Worm (Caenorhabditis elegans) whole organism, mixed stage, embryonic: ENCODE results near the gene lin-24.
A peak's percentile ranks its signal among the peaks of the same experiment; 100 is the strongest.

Experiments used
- bed-3 ChIP-seq: fragments of 200-800 bp; sonication (Bioruptor generic); optimal IDR thresholded peaks from 3 replicates; lab custom pipeline; 2018; ENCODE audit warnings: mild to moderate bottlenecking, missing genetic modification characterization, moderate library complexity, missing compliant biosample characterization
- ceh-39 ChIP-seq: fragments of 150-350 bp; optimal IDR thresholded peaks from 2 replicates; lab custom pipeline; 2014; ENCODE audit warnings: missing biosample characterization, missing genetic modification characterization
- ceh-43 ChIP-seq: fragments of 200-800 bp; sonication (Bioruptor generic); optimal IDR thresholded peaks from 2 replicates; lab custom pipeline; 2018; ENCODE audit warnings: mild to moderate bottlenecking, missing genetic modification characterization, moderate library complexity, missing compliant biosample characterization
- ces-1 ChIP-seq: fragments of 150-350 bp; optimal IDR thresholded peaks from 2 replicates; lab custom pipeline; 2014; ENCODE audit warnings: missing biosample characterization, missing genetic modification reagents, missing genetic modification characterization
- cnd-1 ChIP-seq: fragments of 200-800 bp; sonication (Bioruptor generic); optimal IDR thresholded peaks from 2 replicates; lab custom pipeline; 2018; ENCODE audit warnings: mild to moderate bottlenecking, missing genetic modification characterization, missing compliant biosample characterization
- elt-1 ChIP-seq: sonication (generic microtip); optimal IDR thresholded peaks from 2 replicates; lab custom pipeline; 2017; ENCODE audit warnings: missing genetic modification characterization, mild to moderate bottlenecking, missing compliant biosample characterization, antibody characterized with exemption, moderate library complexity, borderline replicate concordance; ENCODE audit not compliant: insufficient read depth
- elt-3 ChIP-seq: fragments of 150-350 bp; optimal IDR thresholded peaks from 2 replicates; lab custom pipeline; 2014; ENCODE audit warnings: missing biosample characterization, missing genetic modification characterization
- ham-2 ChIP-seq: fragments of 200-800 bp; sonication (Bioruptor generic); optimal IDR thresholded peaks from 2 replicates; lab custom pipeline; 2018; ENCODE audit warnings: mild to moderate bottlenecking, missing genetic modification characterization, missing compliant biosample characterization
- hlh-1 ChIP-seq: fragments of 150-350 bp; optimal IDR thresholded peaks from 2 replicates; lab custom pipeline; 2014; ENCODE audit warnings: missing biosample characterization, missing genetic modification reagents, missing genetic modification characterization
- lin-13 ChIP-seq: fragments of 150-350 bp; optimal IDR thresholded peaks from 2 replicates; lab custom pipeline; 2014; ENCODE audit warnings: missing biosample characterization, missing genetic modification characterization
- lin-32 ChIP-seq: fragments of 200-800 bp; sonication (Bioruptor generic); optimal IDR thresholded peaks from 2 replicates; lab custom pipeline; 2018; ENCODE audit warnings: mild to moderate bottlenecking, missing genetic modification characterization, missing compliant biosample characterization
- lsy-2 ChIP-seq: fragments of 150-350 bp; optimal IDR thresholded peaks from 2 replicates; lab custom pipeline; 2014; ENCODE audit warnings: missing biosample characterization, missing genetic modification characterization
- mab-5 ChIP-seq: fragments of 150-350 bp; optimal IDR thresholded peaks from 2 replicates; lab custom pipeline; 2014; ENCODE audit warnings: missing biosample characterization, missing genetic modification characterization
- mep-1 ChIP-seq: fragments of 150-350 bp; optimal IDR thresholded peaks from 2 replicates; lab custom pipeline; 2017; ENCODE audit warnings: missing biosample characterization, missing genetic modification reagents, missing genetic modification characterization, inconsistent platforms
- mls-2 ChIP-seq: sonication (generic microtip); optimal IDR thresholded peaks from 2 replicates; lab custom pipeline; 2016; ENCODE audit warnings: mild to moderate bottlenecking, missing genetic modification characterization, moderate library complexity, missing compliant biosample characterization
- nhr-12 ChIP-seq: fragments of 150-350 bp; optimal IDR thresholded peaks from 2 replicates; lab custom pipeline; 2014; ENCODE audit warnings: missing biosample characterization, missing genetic modification characterization
- nhr-2 ChIP-seq: fragments of 150-350 bp; optimal IDR thresholded peaks from 2 replicates; lab custom pipeline; 2014; ENCODE audit warnings: missing biosample characterization, missing genetic modification characterization
- nhr-237 ChIP-seq: fragments of 150-350 bp; optimal IDR thresholded peaks from 2 replicates; lab custom pipeline; 2014; ENCODE audit warnings: missing biosample characterization, missing genetic modification characterization
- nhr-76 ChIP-seq: sonication (generic microtip); optimal IDR thresholded peaks from 2 replicates; lab custom pipeline; 2017; ENCODE audit warnings: missing biosample characterization, missing genetic modification characterization
- pha-4 ChIP-seq: fragments of 150-350 bp; optimal IDR thresholded peaks from 2 replicates; lab custom pipeline; 2018; ENCODE audit warnings: missing biosample characterization, missing genetic modification reagents, missing genetic modification characterization
- sem-2 ChIP-seq: fragments of 200-800 bp; sonication (Bioruptor generic); optimal IDR thresholded peaks from 2 replicates; lab custom pipeline; 2018; ENCODE audit warnings: mild to moderate bottlenecking, missing genetic modification characterization, missing compliant biosample characterization
- snpc-4 ChIP-seq: fragments of 150-350 bp; optimal IDR thresholded peaks from 2 replicates; lab custom pipeline; 2014; ENCODE audit warnings: missing biosample characterization, missing genetic modification characterization
- tbx-8 ChIP-seq: fragments of 200-800 bp; sonication (Bioruptor generic); optimal IDR thresholded peaks from 2 replicates; lab custom pipeline; 2018; ENCODE audit warnings: mild to moderate bottlenecking, missing genetic modification characterization, moderate library complexity, missing compliant biosample characterization
- unc-120 ChIP-seq: sonication (generic microtip); optimal IDR thresholded peaks from 2 replicates; lab custom pipeline; 2017; ENCODE audit warnings: missing genetic modification characterization, missing compliant biosample characterization; ENCODE audit not compliant: poor library complexity, severe bottlenecking
- unc-39 ChIP-seq: fragments of 150-350 bp; optimal IDR thresholded peaks from 2 replicates; lab custom pipeline; 2014; ENCODE audit warnings: missing biosample characterization, missing genetic modification characterization
- unc-62 ChIP-seq: fragments of 150-350 bp; optimal IDR thresholded peaks from 2 replicates; lab custom pipeline; 2014; ENCODE audit warnings: missing biosample characterization, missing genetic modification reagents, missing genetic modification characterization
- zip-8 ChIP-seq: fragments of 150-350 bp; optimal IDR thresholded peaks from 2 replicates; lab custom pipeline; 2014; ENCODE audit warnings: missing biosample characterization, missing genetic modification characterization
- ztf-11 ChIP-seq: fragments of 150-350 bp; optimal IDR thresholded peaks from 2 replicates; lab custom pipeline; 2014; ENCODE audit warnings: missing biosample characterization, missing genetic modification characterization

Gene lin-24

DNA sequence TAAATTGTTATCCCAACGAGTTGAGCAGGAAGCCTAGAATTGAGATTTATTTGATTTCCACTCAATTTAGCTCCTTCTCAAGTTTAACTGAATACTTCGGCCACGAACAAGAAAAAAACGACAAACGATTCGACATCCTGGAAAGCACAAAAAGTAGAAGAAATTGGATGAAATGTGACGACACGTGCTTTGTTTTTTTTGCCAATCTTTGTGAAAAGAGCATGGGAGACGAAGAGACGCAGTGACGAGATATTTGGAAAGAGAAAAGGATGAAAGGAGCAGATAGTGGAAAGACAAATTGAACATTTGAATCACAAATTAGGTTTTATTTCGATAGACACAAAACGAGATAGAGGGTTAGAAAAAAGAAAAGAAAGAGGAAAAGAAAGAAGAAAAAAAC is 14.8 kb upstream of the lin-24 start:
- TF ChIP-seq ces-1 (GFP tag; lab: Kevin White, UChicago): peak; percentile 72
- TF ChIP-seq mep-1 (tag; lab: Kevin White, UChicago): no peak
- no peak for TF ChIP-seq bed-3 (GFP tag; lab: Kevin White, UChicago)
- no peak for TF ChIP-seq snpc-4 (tag; lab: Kevin White, UChicago)
- no peak for TF ChIP-seq nhr-76 (tag; lab: Kevin White, UChicago)
- TF ChIP-seq nhr-12 (tag; lab: Kevin White, UChicago): no peak

DNA sequence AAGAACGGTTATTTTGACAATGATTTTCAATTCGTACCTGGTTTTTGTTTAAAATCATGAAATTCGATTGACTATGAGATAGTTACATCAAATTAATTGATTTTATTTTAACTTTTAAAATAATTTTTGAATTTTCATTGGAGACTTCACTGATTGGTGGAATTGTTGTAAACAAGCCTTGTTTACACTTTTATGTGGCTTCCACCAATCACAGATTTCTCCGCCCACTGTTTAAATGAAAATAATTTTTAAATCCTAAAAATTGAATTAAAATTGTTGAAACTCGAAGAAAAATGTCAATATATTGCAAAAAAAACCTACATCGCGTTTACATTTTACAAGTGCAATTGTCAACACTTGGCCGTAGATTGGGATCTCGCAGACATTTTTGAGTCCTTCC is 8.8 kb upstream of the lin-24 start:
- TF ChIP-seq unc-39: no peak
- no peak for TF ChIP-seq ces-1 (GFP tag; lab: Kevin White, UChicago)
- TF ChIP-seq nhr-76 (tag; lab: Kevin White, UChicago): no peak
- no peak for TF ChIP-seq snpc-4 (tag; lab: Kevin White, UChicago)
- TF ChIP-seq mep-1 (tag; lab: Kevin White, UChicago): no peak
- no peak for TF ChIP-seq elt-3 (tag; lab: Kevin White, UChicago)
- TF ChIP-seq nhr-2 (tag; lab: Kevin White, UChicago): no peak
- no peak for TF ChIP-seq lsy-2 (tag; lab: Kevin White, UChicago)
- TF ChIP-seq nhr-12 (tag; lab: Kevin White, UChicago): no peak
- TF ChIP-seq elt-1 (tag; lab: Kevin White, UChicago): no peak
- TF ChIP-seq ham-2: no peak
- no peak for TF ChIP-seq mls-2 (tag; lab: Kevin White, UChicago)
- no peak for TF ChIP-seq zip-8 (tag; lab: Kevin White, UChicago)
- no peak for TF ChIP-seq mab-5 (tag; lab: Kevin White, UChicago)
- TF ChIP-seq ztf-11 (tag; lab: Kevin White, UChicago): no peak
- no peak for TF ChIP-seq bed-3 (GFP tag; lab: Kevin White, UChicago)
- no peak for TF ChIP-seq cnd-1 (tag; lab: Kevin White, UChicago)
- TF ChIP-seq unc-62 (GFP tag; lab: Kevin White, UChicago): no peak
- TF ChIP-seq lin-32 (GFP tag; lab: Kevin White, UChicago): no peak
- TF ChIP-seq lin-13 (tag; lab: Kevin White, UChicago): no peak

DNA sequence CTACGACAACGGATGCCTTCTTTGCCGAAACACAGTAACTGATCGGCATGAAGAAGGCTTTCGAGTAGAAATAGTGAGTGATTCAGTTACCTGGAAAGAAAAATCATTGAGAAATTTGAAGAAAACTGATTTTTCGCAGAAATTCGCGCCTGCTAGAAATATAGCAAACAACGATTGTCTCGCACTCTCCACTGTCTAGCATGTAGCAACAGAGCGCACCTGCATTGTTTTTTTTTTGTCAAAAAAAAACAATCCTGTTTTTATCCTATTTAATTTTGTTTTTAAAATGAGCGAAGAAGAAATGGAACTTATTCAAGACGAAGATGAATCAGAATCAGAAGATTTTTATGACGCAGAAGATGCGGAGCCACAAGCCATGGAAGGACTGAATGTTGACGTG is 8.2 kb upstream of the lin-24 start, which contains the start of the genes ddb-1 and M18.6:
Gene ddb-1 (minus strand): TSS at position 90 of the 400 bp plus-strand sequence.
Gene M18.6 (plus strand): TSS at position 235 of the 400 bp plus-strand sequence.
- TF ChIP-seq lsy-2 (tag; lab: Kevin White, UChicago) (peak; percentile 43), ham-2 (peak; percentile 18), mep-1 (tag; lab: Kevin White, UChicago) (peak; percentile 40), zip-8 (tag; lab: Kevin White, UChicago) (no peak), pha-4 (tag; lab: Kevin White, UChicago) (peak; percentile 44), sem-2 (GFP tag; lab: Kevin White, UChicago) (no peak), ces-1 (GFP tag; lab: Kevin White, UChicago) (peak; percentile 24), lin-32 (GFP tag; lab: Kevin White, UChicago) (no peak), tbx-8 (GFP tag; lab: Kevin White, UChicago) (no peak)
- TF ChIP-seq, all 35 proteins: peak for 5

DNA sequence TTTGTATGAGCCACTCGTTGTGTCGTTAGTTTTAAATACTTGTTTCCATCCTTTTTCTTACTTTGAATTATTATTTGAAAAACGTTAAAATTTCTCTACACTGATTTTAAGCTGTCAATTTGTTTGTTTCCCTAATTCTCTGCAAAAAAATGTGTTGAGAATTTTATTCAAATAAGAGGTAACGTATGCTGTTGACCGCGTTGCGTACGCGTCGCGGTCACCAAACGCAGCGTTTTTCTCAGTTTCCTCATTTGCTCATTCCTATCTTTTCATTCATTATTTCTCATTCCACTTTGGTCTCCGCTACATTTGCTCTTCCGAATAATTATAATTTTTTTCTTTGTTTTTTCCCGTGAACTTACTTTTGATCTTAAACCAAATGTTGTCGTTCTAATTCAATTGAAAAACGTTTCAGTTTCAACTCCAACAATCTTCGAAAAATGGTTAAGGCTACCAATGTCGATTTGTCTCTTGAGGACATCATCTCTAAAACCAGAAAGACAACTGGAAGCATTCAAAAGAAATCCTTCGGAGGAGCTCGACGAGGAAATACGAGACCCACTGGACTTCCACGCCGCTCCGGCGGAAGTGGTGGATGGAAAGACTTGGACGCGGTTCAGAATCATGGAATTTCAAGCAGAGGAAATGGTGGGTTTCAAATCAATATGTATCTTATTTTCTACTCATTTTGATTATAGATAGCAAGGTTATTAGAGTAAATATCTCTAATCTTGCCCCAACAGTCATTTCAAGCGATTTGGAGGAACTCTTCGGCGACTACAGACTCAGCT is 6.2 kb upstream of the lin-24 start, which contains the start of gene aly-3:
Gene aly-3 (plus strand): TSS at position 409 of the 791 bp plus-strand sequence.
- peak; percentile 53 for TF ChIP-seq ces-1 (GFP tag; lab: Kevin White, UChicago)
- TF ChIP-seq mep-1 (tag; lab: Kevin White, UChicago): peak; percentile 43
- TF ChIP-seq ceh-39 (tag; lab: Kevin White, UChicago): peak; percentile 49
- peak; percentile 57 for TF ChIP-seq unc-120 (tag; lab: Kevin White, UChicago)
- no peak for TF ChIP-seq nhr-237 (tag; lab: Kevin White, UChicago)
- no peak for TF ChIP-seq tbx-8 (GFP tag; lab: Kevin White, UChicago)

DNA sequence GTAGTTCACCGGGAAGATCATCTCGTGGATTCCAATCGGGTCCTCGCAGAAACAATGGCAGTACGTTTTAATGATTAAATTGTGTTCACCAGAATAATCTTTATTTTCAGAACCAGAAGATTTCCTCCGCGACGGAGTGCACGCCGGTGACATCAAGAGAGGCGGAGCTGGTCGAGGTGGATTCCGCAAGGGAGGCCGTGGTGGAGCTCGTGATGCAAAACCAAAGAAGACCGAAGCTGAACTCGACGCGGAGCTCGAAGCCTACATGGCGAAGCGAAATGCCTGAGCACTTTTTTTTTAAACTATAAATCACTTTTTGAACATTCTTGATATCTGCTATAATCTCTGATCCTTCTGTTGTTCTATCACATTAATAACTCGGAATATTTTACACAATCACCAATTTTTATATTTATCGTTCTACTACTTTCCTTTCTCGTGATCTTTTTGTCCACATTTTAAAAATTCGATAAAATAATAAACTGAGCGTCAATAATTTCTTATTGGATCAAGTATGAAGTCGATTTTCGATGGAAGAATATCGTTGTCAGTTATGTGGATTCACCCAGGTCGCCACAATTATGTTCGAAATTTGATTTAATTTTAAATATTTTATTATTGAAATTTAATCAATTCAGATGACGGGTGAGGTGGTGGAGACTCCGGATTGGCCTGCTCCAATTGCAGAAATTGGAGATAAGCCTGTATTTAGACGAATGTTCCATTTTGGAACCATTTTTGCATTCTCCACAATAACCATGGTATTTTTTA is 4.8 kb upstream of the lin-24 start, which contains the start of gene dhhc-6:
Gene dhhc-6 (plus strand): TSS at position 639 of the 771 bp plus-strand sequence.
- no peak for TF ChIP-seq hlh-1 (tag; lab: Kevin White, UChicago)
- TF ChIP-seq ceh-43 (GFP tag; lab: Kevin White, UChicago): no peak
